Fruit fly (Drosophila melanogaster): ENCODE data around the gene Leash.

DNA sequence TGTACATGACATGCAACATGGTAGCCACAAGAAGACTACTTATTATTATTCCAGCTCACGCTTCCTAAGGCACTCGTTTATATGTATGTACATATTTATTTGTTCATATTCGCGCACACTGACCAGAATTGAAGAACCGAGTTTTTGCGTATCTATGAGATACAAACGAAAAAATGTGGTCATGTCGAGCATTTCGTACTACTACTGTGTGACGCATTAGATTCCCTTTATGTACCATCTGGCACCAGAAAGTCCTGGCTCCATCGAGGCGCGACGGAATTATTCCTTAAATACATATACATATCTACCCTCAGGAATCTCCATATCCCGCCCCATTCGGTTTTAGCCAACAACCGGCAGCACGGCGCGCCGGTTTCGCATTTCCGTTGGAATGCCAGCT lies 34.7 kb upstream of the Leash start:
- no peak for TF ChIP-seq CG8478 (optimal IDR thresholded peaks at IDR 0.05)
- TF ChIP-seq CTCF (optimal IDR thresholded peaks at IDR 0.05): no peak
